Worm (Caenorhabditis elegans) whole organism, late embryonic: ENCODE data around the gene cal-1.

Experiments
- ama-1 ChIP-seq: fragments of 150-350 bp; optimal IDR thresholded peaks from 2 replicates; lab custom pipeline; 2014
- elt-2 ChIP-seq: sonication (generic microtip); optimal IDR thresholded peaks from 2 replicates; lab custom pipeline; 2016; ENCODE audit warnings: missing genetic modification reagents, missing genetic modification characterization, missing compliant biosample characterization
- hlh-30 ChIP-seq: sonication (generic microtip); optimal IDR thresholded peaks from 2 replicates; lab custom pipeline; 2017; ENCODE audit warnings: antibody characterized with exemption, missing genetic modification characterization, missing compliant biosample characterization; ENCODE audit not compliant: insufficient read depth
- madf-2 ChIP-seq: sonication (generic microtip); optimal IDR thresholded peaks from 2 replicates; lab custom pipeline; 2017; ENCODE audit warnings: missing genetic modification characterization, missing compliant biosample characterization
- unc-55 ChIP-seq: sonication (generic microtip); optimal IDR thresholded peaks from 2 replicates; lab custom pipeline; 2017; ENCODE audit warnings: missing biosample characterization, missing genetic modification reagents, missing genetic modification characterization

ce11 chrV:12555872-12556271, 38.8 kb upstream of the cal-1 start:
- TF ChIP-seq madf-2 (tag; lab: Kevin White, UChicago) (no peak), ama-1 (no peak), unc-55 (GFP tag; lab: Kevin White, UChicago) (no peak), elt-2 (no peak), hlh-30 (tag; lab: Kevin White, UChicago) (no peak)
